Worm (Caenorhabditis elegans) whole organism, L4/young adult: ENCODE data around the gene W03H9.2.

ENCODE experiments used
- W03F9.2 ChIP-seq: fragments of 150-350 bp; optimal IDR thresholded peaks from 2 replicates; lab custom pipeline; 2014; ENCODE audit warnings: missing biosample characterization, missing genetic modification characterization
- dao-5 ChIP-seq: sonication (generic microtip); optimal IDR thresholded peaks from 2 replicates; lab custom pipeline; 2016; ENCODE audit warnings: missing genotype, missing genetic modification characterization, moderate library complexity, missing compliant biosample characterization
- him-1 ChIP-seq: sonication (generic microtip); optimal IDR thresholded peaks from 2 replicates; lab custom pipeline; 2016; ENCODE audit warnings: missing genotype, missing genetic modification reagents, missing genetic modification characterization, missing compliant biosample characterization

W03H9.2 gene

DNA sequence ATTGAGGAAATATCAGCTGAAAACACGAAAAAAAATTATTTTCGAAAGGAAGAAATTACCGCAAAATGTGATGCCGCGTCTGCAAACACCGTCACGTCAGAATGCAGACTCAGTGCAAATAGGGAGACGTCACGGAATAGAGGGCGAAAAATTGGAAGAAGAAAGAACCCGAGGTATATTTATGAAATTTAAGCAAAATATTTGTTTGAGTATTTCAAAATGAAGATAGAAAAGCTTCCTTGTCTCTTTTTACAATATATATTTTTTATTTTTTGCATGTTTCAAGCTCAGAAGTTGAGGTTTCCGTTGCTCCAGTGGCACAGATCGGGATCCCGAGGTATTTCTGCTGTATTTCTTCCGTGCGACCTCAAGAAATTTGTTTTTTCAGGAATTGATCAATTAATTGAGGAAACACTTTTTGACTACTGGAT, at the start of gene W03H9.2:
TSS of gene W03H9.2 (minus strand) at position 32 of the 431 bp plus-strand sequence.
- TF ChIP-seq W03F9.2 (peak; percentile 27), dao-5 (tag; lab: Kevin White, UChicago) (no peak), him-1 (tag; lab: Kevin White, UChicago) (no peak)

DNA sequence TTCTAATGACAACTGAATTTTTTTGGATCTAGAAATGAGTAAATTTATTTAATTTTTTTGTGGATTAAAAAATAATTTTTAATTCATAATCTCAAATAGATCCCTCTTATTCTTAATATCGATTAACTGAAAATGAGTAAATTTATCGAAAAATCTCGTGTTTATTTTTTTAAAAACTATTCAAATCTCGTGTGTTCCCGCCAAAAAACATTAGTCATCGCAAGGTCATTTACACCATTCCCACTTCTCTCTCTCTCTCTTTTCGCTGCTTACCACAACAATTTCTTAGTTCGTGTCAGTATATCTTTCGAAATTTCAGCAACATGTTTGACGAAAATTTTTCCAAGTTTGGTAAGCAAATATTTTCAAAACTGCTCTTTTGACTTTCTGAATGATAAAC, 43.8 kb upstream of the W03H9.2 start:
- no peak for TF ChIP-seq dao-5 (tag; lab: Kevin White, UChicago)
- TF ChIP-seq him-1 (tag; lab: Kevin White, UChicago) = no peak
- TF ChIP-seq W03F9.2 = no peak

DNA sequence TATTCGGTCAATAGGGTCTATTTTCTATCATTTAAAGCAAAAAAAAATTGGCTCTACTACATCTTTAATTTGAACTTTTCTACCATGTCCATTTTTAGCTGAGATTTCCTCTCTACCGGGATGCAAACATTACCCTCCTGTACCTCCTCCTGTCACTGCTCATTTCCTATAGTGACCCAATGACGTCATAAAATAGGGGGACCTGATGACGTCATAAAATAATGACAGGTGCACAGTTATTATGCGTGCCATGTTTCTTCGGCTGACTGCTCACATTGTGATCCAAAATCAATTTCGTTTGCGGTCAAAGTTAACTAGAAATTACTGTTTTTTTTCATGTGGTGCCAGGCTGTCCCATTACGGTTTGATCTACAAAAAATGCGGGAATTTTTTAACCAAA, 43.3 kb upstream of the W03H9.2 start:
- TF ChIP-seq dao-5 (tag; lab: Kevin White, UChicago) = no peak
- TF ChIP-seq W03F9.2 = no peak
- no peak for TF ChIP-seq him-1 (tag; lab: Kevin White, UChicago)

DNA sequence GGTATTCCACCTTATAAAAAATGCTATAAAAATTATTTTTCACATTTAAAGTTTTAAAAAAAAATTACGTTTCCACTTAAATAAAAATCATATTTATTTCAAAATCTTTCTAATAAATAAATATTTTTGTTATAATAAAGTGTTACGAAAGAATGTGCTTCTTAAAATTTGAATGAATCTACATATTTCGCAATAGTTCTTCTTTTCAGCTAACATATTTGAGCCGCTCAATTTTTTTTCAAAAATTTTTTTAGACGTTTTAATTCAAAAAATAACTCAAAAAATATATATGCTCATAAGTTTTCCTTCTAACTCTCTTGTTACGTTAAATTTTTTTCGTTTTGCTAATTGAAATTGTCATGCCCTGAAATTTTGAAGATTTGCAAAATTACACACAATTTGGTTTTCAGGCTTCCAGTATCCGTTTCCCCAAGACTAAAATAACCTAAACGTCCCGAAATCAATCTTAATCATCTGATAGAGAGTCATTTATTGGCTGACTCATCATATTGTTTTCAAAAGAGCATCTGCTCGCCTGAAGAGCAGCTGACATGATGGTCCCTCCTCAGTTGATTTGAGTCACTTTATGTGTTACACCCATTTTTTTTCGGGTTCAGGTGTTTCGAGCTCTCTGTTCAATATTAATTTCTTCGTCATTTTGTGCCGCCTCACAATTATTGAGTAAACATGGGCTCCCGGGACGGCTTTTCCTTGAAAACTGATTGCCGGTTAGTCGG, 34.7 kb upstream of the W03H9.2 start, which contains the start of gene efhd-1:
TSS of gene efhd-1 (plus strand) at position 582 of the 737 bp plus-strand sequence.
- no peak for TF ChIP-seq him-1 (tag; lab: Kevin White, UChicago)
- no peak for TF ChIP-seq dao-5 (tag; lab: Kevin White, UChicago)
- TF ChIP-seq W03F9.2 = no peak

DNA sequence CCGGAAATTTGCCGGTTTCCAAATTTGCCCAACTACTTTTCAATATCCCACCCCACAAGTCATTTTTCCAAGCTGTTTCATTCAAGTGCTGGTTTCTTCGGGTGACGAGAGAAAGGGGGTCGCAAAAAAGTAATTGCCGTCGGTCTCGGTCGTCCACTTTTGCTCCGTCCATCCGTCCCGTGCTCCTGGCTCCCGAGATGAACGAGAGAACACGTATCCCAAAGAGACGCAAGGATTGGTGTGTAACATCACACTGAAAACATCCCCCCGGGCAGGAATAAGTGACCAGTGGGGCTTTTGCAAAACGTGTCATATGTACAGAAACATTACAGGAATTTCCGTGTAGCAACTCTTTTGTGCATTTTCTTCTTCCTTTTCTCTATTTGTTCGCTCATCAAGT, 33.0 kb upstream of the W03H9.2 start:
- TF ChIP-seq him-1 (tag; lab: Kevin White, UChicago) (no peak), W03F9.2 (no peak), dao-5 (tag; lab: Kevin White, UChicago) (no peak)

DNA sequence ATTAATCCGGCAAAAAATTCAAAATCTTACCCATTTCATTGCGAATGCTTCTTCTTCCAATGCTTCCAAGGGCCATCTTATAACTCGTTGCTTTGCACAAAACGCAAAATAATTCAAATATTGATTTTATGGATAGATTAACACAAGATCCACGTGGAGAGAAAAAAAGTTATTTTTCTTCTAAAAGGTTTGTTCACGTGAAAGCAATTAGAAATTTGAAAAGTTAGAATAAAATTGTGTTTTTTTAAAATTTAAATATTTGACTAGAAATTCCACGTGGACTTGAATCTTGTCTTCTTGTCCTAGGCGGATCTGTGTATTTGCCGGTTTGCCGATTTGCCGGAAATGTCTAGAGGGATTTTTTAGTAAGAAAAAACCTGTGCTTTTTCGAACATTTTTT, 31.4 kb upstream of the W03H9.2 start, which contains the start of gene Y48B6A.5:
TSS of gene Y48B6A.5 (minus strand) at position 101 of the 400 bp plus-strand sequence.
- TF ChIP-seq W03F9.2 = no peak
- no peak for TF ChIP-seq him-1 (tag; lab: Kevin White, UChicago)
- no peak for TF ChIP-seq dao-5 (tag; lab: Kevin White, UChicago)

DNA sequence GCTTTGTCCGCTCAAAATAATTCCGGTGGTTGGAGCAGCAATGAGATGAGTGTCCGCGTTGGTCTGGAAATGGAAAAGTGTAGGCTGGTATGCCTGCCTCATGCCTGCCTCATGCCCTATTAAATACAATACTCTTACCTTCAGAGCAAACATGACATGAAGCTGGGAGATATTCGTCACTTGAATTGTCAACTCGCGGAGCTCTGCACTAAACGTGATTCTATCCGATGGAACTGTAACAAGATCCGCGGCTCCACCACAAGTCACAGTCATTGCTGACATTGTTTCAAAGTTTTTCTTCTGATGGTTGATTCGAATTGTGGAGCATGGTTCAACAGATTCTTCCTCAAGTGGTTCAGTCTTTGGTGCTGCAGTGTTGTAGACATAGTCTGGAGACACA, 29.5 kb upstream of the W03H9.2 start:
- no peak for TF ChIP-seq dao-5 (tag; lab: Kevin White, UChicago)
- no peak for TF ChIP-seq W03F9.2
- TF ChIP-seq him-1 (tag; lab: Kevin White, UChicago) = no peak

DNA sequence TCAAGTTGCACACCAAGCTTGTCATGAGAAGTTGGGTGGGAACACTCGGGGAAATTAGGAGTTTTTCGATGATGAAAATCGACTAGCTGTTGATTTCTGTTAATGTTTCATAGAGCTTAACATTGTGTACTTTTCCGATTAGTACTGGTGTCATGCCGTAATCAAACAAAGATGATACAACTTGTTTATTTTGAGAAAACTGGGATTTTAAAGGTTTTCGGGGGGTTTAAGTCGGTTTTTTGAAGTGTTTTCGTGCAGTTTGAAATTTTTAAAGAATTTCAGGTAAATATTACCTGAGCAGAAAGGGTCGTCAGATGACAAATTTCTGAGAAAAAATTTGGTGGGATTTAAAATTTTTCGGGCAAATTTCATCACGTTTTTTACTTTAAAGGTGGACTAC, 27.9 kb upstream of the W03H9.2 start, which contains the start of gene eat-2:
TSS of gene eat-2 (minus strand) at position 101 of the 400 bp plus-strand sequence.
- no peak for TF ChIP-seq dao-5 (tag; lab: Kevin White, UChicago)
- no peak for TF ChIP-seq W03F9.2

DNA sequence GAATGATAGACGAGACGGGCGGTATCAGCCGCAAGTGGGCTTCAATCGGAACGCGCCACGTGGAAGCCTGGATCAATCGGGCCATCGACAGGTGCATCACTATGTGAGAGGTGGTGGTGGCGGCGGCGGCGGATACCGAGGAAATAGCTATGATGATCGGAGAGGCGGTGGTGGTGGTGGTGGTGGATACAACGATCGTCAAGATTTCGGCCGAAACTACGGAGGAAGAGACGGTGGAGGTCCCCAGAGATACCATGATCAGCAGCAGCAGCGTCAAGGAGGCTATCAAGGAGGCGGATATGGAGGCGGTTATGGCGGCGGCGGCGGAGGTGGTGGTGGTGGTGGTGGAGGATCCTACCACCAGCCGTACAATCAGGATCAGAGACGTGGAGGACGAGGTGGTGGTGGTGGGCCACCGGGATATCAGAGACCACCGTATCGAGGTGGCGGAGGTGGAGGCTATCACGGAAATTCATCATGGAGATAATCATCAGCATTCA, 21.8 kb upstream of the W03H9.2 start:
- TF ChIP-seq him-1 (tag; lab: Kevin White, UChicago) (no peak), dao-5 (tag; lab: Kevin White, UChicago) (no peak), W03F9.2 (no peak)

DNA sequence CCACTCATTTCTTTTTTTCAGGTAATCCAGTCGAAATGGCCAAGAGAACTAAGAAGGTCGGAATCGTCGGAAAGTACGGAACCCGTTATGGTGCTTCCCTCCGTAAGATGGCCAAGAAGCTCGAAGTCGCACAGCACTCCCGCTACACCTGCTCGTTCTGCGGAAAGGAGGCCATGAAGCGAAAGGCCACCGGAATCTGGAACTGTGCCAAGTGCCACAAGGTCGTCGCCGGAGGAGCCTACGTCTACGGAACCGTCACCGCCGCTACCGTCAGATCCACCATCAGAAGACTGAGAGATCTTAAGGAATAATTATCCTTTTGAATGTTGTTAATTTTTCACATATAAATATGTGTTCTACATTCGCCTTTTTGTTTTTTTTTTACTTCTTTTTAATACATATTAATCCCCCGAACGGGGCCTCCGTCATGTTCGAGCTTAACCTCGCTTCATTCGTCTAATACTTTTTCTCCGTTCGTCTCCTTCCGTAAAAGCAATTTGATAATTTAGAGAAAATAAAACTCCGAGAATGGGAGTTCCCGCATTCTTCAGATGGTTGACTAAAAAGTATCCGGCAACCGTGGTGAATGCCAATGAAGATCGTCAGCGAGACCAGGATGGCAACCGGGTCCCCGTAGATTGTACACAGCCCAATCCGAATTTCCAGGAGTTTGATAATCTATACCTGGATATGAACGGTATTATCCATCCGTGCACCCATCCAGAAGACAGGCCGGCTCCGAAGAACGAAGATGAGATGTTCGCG, 11.8 kb upstream of the W03H9.2 start, which contains the start of the genes rpl-43 and xrn-2:
TSS of gene rpl-43 (plus strand) at position 36 of the 765 bp plus-strand sequence.
TSS of gene xrn-2 (plus strand) at position 510 of the 765 bp plus-strand sequence.
- peak; percentile 17 for TF ChIP-seq dao-5 (tag; lab: Kevin White, UChicago)
- TF ChIP-seq him-1 (tag; lab: Kevin White, UChicago) = no peak

DNA sequence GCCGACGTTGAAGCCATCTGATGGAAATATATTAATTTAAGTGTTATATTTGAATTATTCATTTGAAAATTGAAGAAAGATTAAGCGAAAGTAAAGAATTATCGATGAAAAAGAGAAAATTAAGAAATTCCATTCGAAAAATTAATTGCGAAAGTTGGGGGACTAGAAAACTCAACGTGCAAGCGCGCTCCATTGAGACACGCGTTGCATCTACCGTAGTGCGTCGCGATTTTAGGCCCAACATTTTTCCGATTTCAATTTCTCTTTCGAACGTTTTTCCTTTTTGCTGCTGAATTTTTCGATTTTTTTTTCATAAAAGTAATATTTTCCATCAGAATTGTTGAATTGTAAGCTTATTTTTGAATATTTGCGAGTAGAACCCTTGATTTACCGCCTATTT, 10.7 kb upstream of the W03H9.2 start, which contains the start of gene Y48B6A.1:
TSS of gene Y48B6A.1 (minus strand) at position 17 of the 400 bp plus-strand sequence.
- TF ChIP-seq dao-5 (tag; lab: Kevin White, UChicago) = no peak
- TF ChIP-seq W03F9.2 = peak; percentile 97
- TF ChIP-seq him-1 (tag; lab: Kevin White, UChicago) = peak; percentile 75

DNA sequence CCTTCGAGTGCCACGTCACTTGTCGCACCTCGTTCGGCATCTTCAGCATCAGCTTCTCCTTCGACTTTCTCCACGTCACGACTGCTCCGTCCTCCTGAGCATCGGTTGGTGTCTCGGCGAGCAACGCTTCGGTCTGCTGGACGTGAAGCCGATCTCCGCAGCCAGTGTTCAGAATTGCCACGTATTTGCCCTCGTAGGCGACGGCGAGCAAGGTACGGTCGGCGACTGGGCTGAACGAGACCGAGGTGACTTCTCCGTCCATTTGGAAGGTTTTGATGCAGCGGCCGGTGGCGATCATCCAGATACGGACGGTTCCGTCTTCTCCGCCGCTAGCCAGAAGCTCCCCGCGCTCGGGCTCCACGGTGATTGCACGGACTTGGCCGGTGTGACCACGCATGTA, 8.6 kb upstream of the W03H9.2 start:
- TF ChIP-seq W03F9.2 (no peak), dao-5 (tag; lab: Kevin White, UChicago) (no peak), him-1 (tag; lab: Kevin White, UChicago) (no peak)

DNA sequence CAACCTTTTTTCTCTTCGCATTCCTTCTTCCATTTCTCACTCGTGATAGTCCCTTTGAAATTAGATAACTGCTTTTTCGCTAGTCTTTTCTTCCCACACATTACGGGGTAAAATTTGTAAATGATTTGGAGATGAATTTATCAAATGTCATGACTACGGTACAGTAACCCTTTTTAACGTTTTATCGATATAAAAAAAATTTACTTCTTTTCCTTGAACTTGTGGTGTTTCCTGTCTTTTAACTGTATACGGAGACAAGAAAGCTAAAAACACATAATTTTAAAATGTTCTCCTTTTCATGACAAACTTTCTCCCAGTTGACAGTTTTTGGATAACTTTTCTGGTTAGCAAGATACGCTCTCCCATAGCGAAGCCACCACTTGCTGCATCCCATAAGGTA, 6.4 kb upstream of the W03H9.2 start, which contains the start of gene W03H9.1:
TSS of gene W03H9.1 (minus strand) at position 101 of the 400 bp plus-strand sequence.
- TF ChIP-seq him-1 (tag; lab: Kevin White, UChicago) = no peak
- no peak for TF ChIP-seq W03F9.2
- TF ChIP-seq dao-5 (tag; lab: Kevin White, UChicago) = no peak
